Worm (Caenorhabditis elegans): ENCODE results near the gene F26G1.11.

DNA sequence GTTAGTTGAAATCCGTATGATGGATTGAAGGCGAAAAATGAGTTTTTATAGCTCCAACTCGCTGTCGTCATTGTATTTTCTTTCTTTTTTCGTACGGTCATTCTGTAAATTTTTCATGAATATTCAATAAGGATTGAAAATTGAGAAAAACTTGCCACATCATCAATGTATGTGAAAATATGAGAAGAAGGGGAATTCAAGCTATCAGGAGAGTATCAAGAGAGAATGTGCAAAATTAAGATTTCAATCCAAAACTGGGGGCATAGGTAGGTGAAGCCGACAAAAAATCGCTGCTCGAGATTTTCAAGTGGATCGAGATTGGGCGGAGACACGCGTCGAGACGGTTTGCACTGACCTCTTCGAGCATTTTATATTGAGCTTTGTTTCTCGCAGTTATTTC lies 7.5 kb downstream of the F26G1.11 start, which contains the start of gene nep-12:
- TF ChIP-seq nfya-1 (tag; optimal IDR thresholded peaks at IDR 0.05) (no peak), ref-2 (tag; optimal IDR thresholded peaks at IDR 0.05) (no peak), pag-3 (tag; optimal IDR thresholded peaks at IDR 0.05; ENCODE audit: borderline replicate concordance) (no peak), pha-4 (tag; optimal IDR thresholded peaks at IDR 0.05) (no peak)

Measured in whole organism, late embryonic.